Worm (Caenorhabditis elegans): ENCODE data around the gene dpl-1.

ce11 chrII:9185915-9186314 lies 16.2 kb downstream of the dpl-1 start:
- TF ChIP-seq blmp-1 (tag; optimal IDR thresholded peaks at IDR 0.05), result no peak
- no peak for TF ChIP-seq ces-1 (GFP tag; optimal IDR thresholded peaks at IDR 0.05)
- TF ChIP-seq unc-62 (GFP tag; optimal IDR thresholded peaks at IDR 0.05), result no peak
- TF ChIP-seq ceh-43 (GFP tag; optimal IDR thresholded peaks at IDR 0.05), result no peak
- no peak for TF ChIP-seq ztf-11 (tag; optimal IDR thresholded peaks at IDR 0.05)
